Fruit fly (Drosophila melanogaster) whole organism, embryonic: ENCODE measurements around the gene CG5262.

Source experiments
- CG11456 ChIP-seq: fragments of 200-800 bp; sonication (Bioruptor generic); IDR thresholded peaks from 3 replicates; pipeline ENCODE4 v1.3.6; 2022; ENCODE audit warnings: missing biosample characterization, missing genetic modification characterization
- CG1647 ChIP-seq: fragments of 200-800 bp; sonication (Bioruptor generic); optimal IDR thresholded peaks from 3 replicates; lab custom pipeline; 2016; ENCODE audit warnings: missing biosample characterization, missing genetic modification characterization
- CG16779 ChIP-seq: fragments of 200-800 bp; sonication (Bioruptor generic); IDR thresholded peaks from 2 replicates; pipeline ENCODE4 v1.3.6; 2022; ENCODE audit warnings: missing biosample characterization, missing genetic modification characterization
- CG17186 ChIP-seq: fragments of 200-800 bp; sonication (Bioruptor generic); optimal IDR thresholded peaks from 3 replicates; lab custom pipeline; 2017; ENCODE audit warnings: missing biosample characterization, missing genetic modification reagents, missing genetic modification characterization
- CG17568 ChIP-seq: fragments of 200-800 bp; sonication (Bioruptor generic); optimal IDR thresholded peaks from 2 replicates; lab custom pipeline; 2018; ENCODE audit warnings: missing biosample characterization, mild to moderate bottlenecking, missing genetic modification characterization, moderate library complexity
- CG1832 ChIP-seq: fragments of 200-800 bp; sonication (Bioruptor generic); optimal IDR thresholded peaks from 2 replicates; lab custom pipeline; 2017; ENCODE audit warnings: missing biosample characterization, mild to moderate bottlenecking, missing genetic modification characterization, inconsistent platforms
- CG18619 ChIP-seq: fragments of 200-800 bp; sonication (Bioruptor generic); optimal IDR thresholded peaks from 3 replicates; lab custom pipeline; 2017; ENCODE audit warnings: missing biosample characterization, mild to moderate bottlenecking, missing genetic modification characterization
- CG2120 ChIP-seq: fragments of 200-800 bp; sonication (Bioruptor generic); optimal IDR thresholded peaks from 3 replicates; lab custom pipeline; 2016; ENCODE audit warnings: missing biosample characterization, missing genetic modification characterization
- CG30020 ChIP-seq: fragments of 200-800 bp; optimal IDR thresholded peaks from 2 replicates; lab custom pipeline; 2019; ENCODE audit warnings: missing biosample characterization, mild to moderate bottlenecking, missing genetic modification characterization, moderate library complexity
- CG31441 ChIP-seq: fragments of 200-800 bp; sonication (Bioruptor generic); IDR thresholded peaks from 2 replicates; pipeline ENCODE4 v1.3.6; 2022; ENCODE audit warnings: missing biosample characterization, missing genetic modification characterization
- CG3281 ChIP-seq: fragments of 200-800 bp; sonication (Bioruptor generic); optimal IDR thresholded peaks from 3 replicates; lab custom pipeline; 2017; ENCODE audit warnings: missing biosample characterization, mild to moderate bottlenecking, missing genetic modification characterization
- CG34422 ChIP-seq: fragments of 200-800 bp; sonication (Bioruptor generic); IDR thresholded peaks from 3 replicates; pipeline ENCODE4 v1.3.6; 2022; ENCODE audit warnings: missing biosample characterization, missing genetic modification characterization
- CG3726 ChIP-seq: fragments of 200-800 bp; sonication (Bioruptor generic); IDR thresholded peaks from 3 replicates; pipeline ENCODE4, ENCODE4 v1.3.6; 2022; ENCODE audit warnings: missing biosample characterization, missing genetic modification characterization
- CG4854 ChIP-seq: fragments of 200-800 bp; sonication (Bioruptor generic); optimal IDR thresholded peaks from 2 replicates; lab custom pipeline; 2016; ENCODE audit warnings: missing biosample characterization, missing genetic modification characterization, inconsistent platforms
- CG6272 ChIP-seq: fragments of 200-800 bp; sonication (Bioruptor generic); IDR thresholded peaks from 2 replicates; pipeline ENCODE4 v1.3.6; 2022; ENCODE audit warnings: missing biosample characterization, missing genetic modification characterization
- CG6765 ChIP-seq: fragments of 200-800 bp; sonication (Bioruptor generic); optimal IDR thresholded peaks from 3 replicates; lab custom pipeline; 2017; ENCODE audit warnings: missing biosample characterization, mild to moderate bottlenecking, missing genetic modification characterization
- CG9797 ChIP-seq: fragments of 200-800 bp; sonication (Bioruptor generic); optimal IDR thresholded peaks from 3 replicates; lab custom pipeline; 2018; ENCODE audit warnings: missing biosample characterization, mild to moderate bottlenecking, missing genetic modification characterization
- CG9817 ChIP-seq: fragments of 200-800 bp; sonication (Bioruptor generic); optimal IDR thresholded peaks from 2 replicates; lab custom pipeline; 2018; ENCODE audit warnings: missing biosample characterization, mild to moderate bottlenecking, missing genetic modification characterization, moderate library complexity
- Doc3 ChIP-seq: fragments of 200-800 bp; sonication (Bioruptor generic); IDR thresholded peaks from 3 replicates; pipeline ENCODE4 v1.3.6; 2022; ENCODE audit warnings: missing biosample characterization, missing genetic modification characterization; ENCODE audit not compliant: partially characterized antibody
- Dp ChIP-seq: fragments of 200-800 bp; sonication (Bioruptor generic); optimal IDR thresholded peaks from 2 replicates; lab custom pipeline; 2018; ENCODE audit warnings: missing biosample characterization, mild to moderate bottlenecking, missing genetic modification characterization, moderate library complexity
- ERR ChIP-seq: fragments of 200-800 bp; sonication (Bioruptor generic); optimal IDR thresholded peaks from 2 replicates; lab custom pipeline; 2016; ENCODE audit warnings: missing biosample characterization, missing genetic modification characterization
- HHEX ChIP-seq: fragments of 200-800 bp; sonication (Bioruptor generic); optimal IDR thresholded peaks from 3 replicates; lab custom pipeline; 2017; ENCODE audit warnings: missing biosample characterization, mild to moderate bottlenecking, missing genetic modification characterization, missing genetic modification reagents
- NC2α ChIP-seq: fragments of 200-800 bp; sonication (Bioruptor generic); optimal IDR thresholded peaks from 2 replicates; lab custom pipeline; 2016; ENCODE audit warnings: missing biosample characterization, missing genetic modification characterization
- NFAT ChIP-seq: fragments of 200-800 bp; sonication (Bioruptor generic); IDR thresholded peaks from 2 replicates; pipeline ENCODE4 v1.3.6; 2022; ENCODE audit warnings: missing biosample characterization, missing genetic modification characterization
- Nf-YB ChIP-seq: fragments of 200-800 bp; sonication (Bioruptor generic); optimal IDR thresholded peaks from 3 replicates; lab custom pipeline; 2019; ENCODE audit warnings: missing biosample characterization, mild to moderate bottlenecking, missing genetic modification characterization, moderate library complexity
- Nf-YC ChIP-seq: fragments of 200-800 bp; optimal IDR thresholded peaks from 3 replicates; lab custom pipeline; 2019; ENCODE audit warnings: missing biosample characterization, mild to moderate bottlenecking, missing genetic modification characterization, moderate library complexity
- Optix ChIP-seq: fragments of 200-800 bp; sonication (Bioruptor generic); IDR thresholded peaks from 3 replicates; pipeline ENCODE4 v1.3.6; 2022; ENCODE audit warnings: missing biosample characterization, missing genetic modification characterization
- Poxn ChIP-seq: fragments of 200-800 bp; sonication (Bioruptor generic); IDR thresholded peaks from 2 replicates; pipeline ENCODE4 v1.3.6; 2022; ENCODE audit warnings: missing biosample characterization, missing genetic modification characterization
- Ptx1 ChIP-seq: fragments of 200-800 bp; sonication (Bioruptor generic); IDR thresholded peaks from 2 replicates; pipeline ENCODE4 v1.3.6; 2022; ENCODE audit warnings: missing biosample characterization, missing genetic modification characterization
- Ravus ChIP-seq: fragments of 200-800 bp; sonication (Bioruptor generic); IDR thresholded peaks from 2 replicates; pipeline ENCODE4 v1.3.6; 2022; ENCODE audit warnings: missing biosample characterization, missing genetic modification characterization
- Scr ChIP-seq: fragments of 200-800 bp; sonication (Bioruptor generic); IDR thresholded peaks from 2 replicates; pipeline ENCODE4 v1.3.6; 2022; ENCODE audit warnings: missing biosample characterization, missing genetic modification characterization; ENCODE audit not compliant: partially characterized antibody
- Side ChIP-seq: fragments of 200-800 bp; sonication (Bioruptor generic); optimal IDR thresholded peaks from 2 replicates; lab custom pipeline; 2016; ENCODE audit warnings: missing biosample characterization, missing genetic modification characterization
- Sry-δ ChIP-seq: fragments of 200-800 bp; sonication (Bioruptor generic); optimal IDR thresholded peaks from 2 replicates; lab custom pipeline; 2016; ENCODE audit warnings: missing biosample characterization, missing genetic modification characterization
- ab ChIP-seq: fragments of 200-800 bp; sonication (Bioruptor generic); optimal IDR thresholded peaks from 2 replicates; lab custom pipeline; 2016; ENCODE audit warnings: missing biosample characterization, missing genetic modification characterization
- ap ChIP-seq: fragments of 200-800 bp; sonication (Bioruptor generic); IDR thresholded peaks from 2 replicates; pipeline ENCODE4 v1.3.6; 2022; ENCODE audit warnings: missing biosample characterization, missing genetic modification characterization
- cas ChIP-seq: fragments of 200-800 bp; sonication (Bioruptor generic); IDR thresholded peaks from 2 replicates; pipeline ENCODE4 v1.3.6; 2022; ENCODE audit warnings: missing biosample characterization, missing genetic modification characterization
- corto ChIP-seq: fragments of 200-800 bp; sonication (Bioruptor generic); optimal IDR thresholded peaks from 2 replicates; lab custom pipeline; 2016; ENCODE audit warnings: missing biosample characterization, mild to moderate bottlenecking, missing genetic modification characterization, moderate library complexity
- dmrt99B ChIP-seq: fragments of 200-800 bp; sonication (Bioruptor generic); optimal IDR thresholded peaks from 2 replicates; lab custom pipeline; 2018; ENCODE audit warnings: missing biosample characterization, mild to moderate bottlenecking, missing genetic modification characterization, moderate library complexity
- fru ChIP-seq: fragments of >200 bp; optimal IDR thresholded peaks from 2 replicates; lab custom pipeline; 2017
- gcm ChIP-seq: fragments of 200-800 bp; sonication (Bioruptor generic); optimal IDR thresholded peaks from 2 replicates; lab custom pipeline; 2019; ENCODE audit warnings: missing biosample characterization, mild to moderate bottlenecking, missing genetic modification characterization, moderate library complexity
- gem ChIP-seq: fragments of 200-800 bp; sonication (Bioruptor generic); optimal IDR thresholded peaks from 2 replicates; lab custom pipeline; 2019; ENCODE audit warnings: missing biosample characterization, mild to moderate bottlenecking, missing genetic modification characterization, moderate library complexity
- jigr1 ChIP-seq: fragments of 200-800 bp; sonication (Bioruptor generic); IDR thresholded peaks from 3 replicates; pipeline ENCODE4 v1.3.6; 2022; ENCODE audit warnings: missing biosample characterization, missing genetic modification characterization
- lbe ChIP-seq: fragments of 200-800 bp; sonication (Bioruptor generic); optimal IDR thresholded peaks from 2 replicates; lab custom pipeline; 2016; ENCODE audit warnings: missing biosample characterization, mild to moderate bottlenecking, missing genetic modification characterization
- pfk ChIP-seq: fragments of 200-800 bp; sonication (Bioruptor generic); optimal IDR thresholded peaks from 2 replicates; lab custom pipeline; 2018; ENCODE audit warnings: missing biosample characterization, mild to moderate bottlenecking, missing genetic modification characterization, moderate library complexity
- pho ChIP-seq: fragments of 200-800 bp; sonication (Bioruptor generic); optimal IDR thresholded peaks from 2 replicates; lab custom pipeline; 2016; ENCODE audit warnings: missing biosample characterization, missing genetic modification characterization
- sd ChIP-seq: fragments of 200-800 bp; sonication (Bioruptor generic); optimal IDR thresholded peaks from 3 replicates; lab custom pipeline; 2018; ENCODE audit warnings: missing biosample characterization, mild to moderate bottlenecking, missing genetic modification characterization, moderate library complexity
- seq ChIP-seq: fragments of 200-800 bp; sonication (Bioruptor generic); IDR thresholded peaks from 2 replicates; pipeline ENCODE4 v1.3.6; 2022; ENCODE audit warnings: missing biosample characterization, missing genetic modification characterization
- sr ChIP-seq: fragments of 200-800 bp; sonication (Bioruptor generic); IDR thresholded peaks from 3 replicates; pipeline ENCODE4 v1.3.6; 2022; ENCODE audit warnings: missing biosample characterization, missing genetic modification characterization
- stwl ChIP-seq: fragments of 200-800 bp; sonication (Bioruptor generic); optimal IDR thresholded peaks from 3 replicates; lab custom pipeline; 2018; ENCODE audit warnings: missing biosample characterization, mild to moderate bottlenecking, missing genetic modification characterization, moderate library complexity
- tx ChIP-seq: fragments of 200-800 bp; sonication (Bioruptor generic); optimal IDR thresholded peaks from 2 replicates; lab custom pipeline; 2016; ENCODE audit warnings: missing biosample characterization, missing genetic modification characterization
- usp ChIP-seq: fragments of >200 bp; optimal IDR thresholded peaks from 2 replicates; lab custom pipeline; 2017; ENCODE audit warnings: missing biosample characterization, missing genetic modification characterization
- vvl ChIP-seq: fragments of 200-800 bp; sonication (Bioruptor generic); IDR thresholded peaks from 2 replicates; pipeline ENCODE4 v1.3.6; 2022; ENCODE audit warnings: missing biosample characterization, missing genetic modification characterization

CG5262 gene

dm6 chr3L:20474789-20475208 lies 44.5 kb upstream of the CG5262 start (continued):
- peak; percentile 18 for TF ChIP-seq CG9797
- TF ChIP-seq CG4854 (GFP tag; lab: Kevin White, UChicago) = peak; percentile 80
- peak; percentile 58 for TF ChIP-seq sd
- TF ChIP-seq jigr1 = no peak
- TF ChIP-seq CG17186 (GFP tag; lab: Kevin White, UChicago) = peak; percentile 48
- no peak for TF ChIP-seq CG16779
- TF ChIP-seq tx (GFP tag; lab: Kevin White, UChicago) = peak; percentile 76
- TF ChIP-seq Ptx1 (GFP tag; lab: Robert Waterston, UW) = no peak
- peak; percentile 60 for TF ChIP-seq ERR
- peak; percentile 85 for TF ChIP-seq CG1647 (GFP tag; lab: Kevin White, UChicago)
- TF ChIP-seq dmrt99B = peak; percentile 84
- no peak for TF ChIP-seq Scr (GFP tag; lab: Robert Waterston, UW)
- TF ChIP-seq usp (GFP tag; lab: Kevin White, UChicago) = no peak
- TF ChIP-seq pho = peak; percentile 90
- no peak for TF ChIP-seq CG1832 (GFP tag; lab: Kevin White, UChicago)
- no peak for TF ChIP-seq CG3726 (GFP tag; lab: Robert Waterston, UW)
- TF ChIP-seq ab (GFP tag; lab: Kevin White, UChicago) = peak; percentile 53
- peak; percentile 48 for TF ChIP-seq Sry-δ (GFP tag; lab: Kevin White, UChicago)
- TF ChIP-seq pfk (GFP tag; lab: Kevin White, UChicago) = peak; percentile 60
- TF ChIP-seq Doc3 (GFP tag; lab: Robert Waterston, UW) = no peak
- no peak for TF ChIP-seq seq (GFP tag; lab: Robert Waterston, UW)
- peak; percentile 49 for TF ChIP-seq Dp
- TF ChIP-seq fru = no peak
- TF ChIP-seq lbe = peak; percentile 71
- peak; percentile 70 for TF ChIP-seq CG17568 (GFP tag; lab: Kevin White, UChicago)
- TF ChIP-seq HHEX (GFP tag; lab: Kevin White, UChicago) = peak; percentile 86
- TF ChIP-seq Ravus (GFP tag; lab: Robert Waterston, UW) = no peak
- TF ChIP-seq CG6272 (GFP tag; lab: Robert Waterston, UW) = peak; percentile 75
- TF ChIP-seq Nf-YB (GFP tag; lab: Kevin White, UChicago) = peak; percentile 63
- TF ChIP-seq sr (GFP tag; lab: Robert Waterston, UW) = no peak
- TF ChIP-seq Poxn (GFP tag; lab: Robert Waterston, UW) = no peak
- no peak for TF ChIP-seq CG11456
- peak; percentile 83 for TF ChIP-seq CG18619 (GFP tag; lab: Kevin White, UChicago)
- TF ChIP-seq CG3281 = peak; percentile 88
- TF ChIP-seq Optix (GFP tag; lab: Robert Waterston, UW) = no peak
- TF ChIP-seq CG31441 (GFP tag; lab: Robert Waterston, UW) = no peak
- TF ChIP-seq cas (GFP tag; lab: Robert Waterston, UW) = no peak
- TF ChIP-seq Nf-YC (tag; lab: Kevin White, UChicago) = peak; percentile 81
- no peak for TF ChIP-seq CG34422 (GFP tag; lab: Robert Waterston, UW)
- TF ChIP-seq NC2α = peak; percentile 53
- TF ChIP-seq corto (GFP tag; lab: Kevin White, UChicago) = peak; percentile 65
- TF ChIP-seq stwl (tag; lab: Kevin White, UChicago) = peak; percentile 72
- TF ChIP-seq Side (GFP tag; lab: Kevin White, UChicago) = peak; percentile 81
- no peak for TF ChIP-seq vvl (GFP tag; lab: Robert Waterston, UW)
- no peak for TF ChIP-seq ap (GFP tag; lab: Robert Waterston, UW)
- peak; percentile 96 for TF ChIP-seq CG2120 (GFP tag; lab: Kevin White, UChicago)
- peak; percentile 14 for TF ChIP-seq gcm (GFP tag; lab: Kevin White, UChicago)
- peak; percentile 85 for TF ChIP-seq CG6765 (GFP tag; lab: Kevin White, UChicago)
- no peak for TF ChIP-seq NFAT (GFP tag; lab: Robert Waterston, UW)
- TF ChIP-seq CG9817 (tag; lab: Kevin White, UChicago) = peak; percentile 89
- TF ChIP-seq gem = peak; percentile 92
- TF ChIP-seq CG30020 (tag; lab: Kevin White, UChicago) = peak; percentile 63
